Fruit fly (Drosophila melanogaster) whole organism, prepupa: ENCODE results near the gene CYLD.

Experiments
- CG10669 ChIP-seq: fragments of 200-800 bp; sonication (Bioruptor generic); optimal IDR thresholded peaks from 3 replicates; lab custom pipeline; 2018; ENCODE audit warnings: missing biosample characterization, mild to moderate bottlenecking, missing genetic modification characterization, moderate library complexity
- CG11294 ChIP-seq: fragments of 200-800 bp; sonication (Bioruptor generic); IDR thresholded peaks from 2 replicates; pipeline ENCODE4 v1.3.6; 2022; ENCODE audit warnings: missing biosample characterization, missing genetic modification characterization
- CG11762 ChIP-seq: fragments of 200-800 bp; sonication (Bioruptor generic); optimal IDR thresholded peaks from 3 replicates; lab custom pipeline; 2016; ENCODE audit warnings: missing biosample characterization, missing genetic modification characterization; ENCODE audit not compliant: insufficient read depth
- CG11902 ChIP-seq: fragments of 200-800 bp; sonication (Bioruptor generic); optimal IDR thresholded peaks from 3 replicates; lab custom pipeline; 2016; ENCODE audit warnings: missing biosample characterization, missing genetic modification characterization
- CG15336 ChIP-seq: fragments of 200-800 bp; sonication (Bioruptor generic); IDR thresholded peaks from 2 replicates; pipeline ENCODE4 v1.3.6; 2022; ENCODE audit warnings: missing biosample characterization, missing genetic modification characterization
- CG1621 ChIP-seq: fragments of 200-800 bp; sonication (Bioruptor generic); optimal IDR thresholded peaks from 3 replicates; lab custom pipeline; 2018; ENCODE audit warnings: missing biosample characterization, mild to moderate bottlenecking, missing genetic modification characterization
- CG16779 ChIP-seq: fragments of 200-800 bp; sonication (Bioruptor generic); optimal IDR thresholded peaks from 3 replicates; lab custom pipeline; 2017; ENCODE audit warnings: missing biosample characterization, mild to moderate bottlenecking, missing genetic modification characterization
- CG31627 ChIP-seq: fragments of 200-800 bp; sonication (Bioruptor generic); optimal IDR thresholded peaks from 3 replicates; lab custom pipeline; 2016; ENCODE audit warnings: missing biosample characterization, missing genetic modification characterization
- CG6163 ChIP-seq: fragments of 200-800 bp; sonication (Bioruptor generic); IDR thresholded peaks from 3 replicates; pipeline ENCODE4 v1.3.6; 2022; ENCODE audit warnings: missing biosample characterization, missing genetic modification characterization
- CG6808 ChIP-seq: fragments of 200-800 bp; sonication (Bioruptor generic); optimal IDR thresholded peaks from 3 replicates; lab custom pipeline; 2017; ENCODE audit warnings: missing biosample characterization, missing genetic modification characterization, mild to moderate bottlenecking, moderate library complexity, missing genetic modification reagents
- CG7368 ChIP-seq: fragments of 200-800 bp; sonication (Bioruptor generic); optimal IDR thresholded peaks from 3 replicates; lab custom pipeline; 2016; ENCODE audit warnings: missing biosample characterization, missing genetic modification characterization
- CG8119 ChIP-seq: fragments of 200-800 bp; sonication (Bioruptor generic); IDR thresholded peaks from 3 replicates; pipeline ENCODE4 v1.3.6; 2022; ENCODE audit warnings: missing biosample characterization, missing genetic modification characterization
- CG9139 ChIP-seq: fragments of 200-800 bp; sonication (Bioruptor generic); optimal IDR thresholded peaks from 3 replicates; lab custom pipeline; 2017; ENCODE audit warnings: missing biosample characterization, mild to moderate bottlenecking, missing genetic modification characterization
- Eip78C ChIP-seq: fragments of 200-800 bp; sonication (Bioruptor generic); peaks from one replicate; lab custom pipeline; 2016; ENCODE audit warnings: missing biosample characterization, missing genetic modification characterization
- Ets21C ChIP-seq: fragments of 200-800 bp; sonication (Bioruptor generic); optimal IDR thresholded peaks from 3 replicates; lab custom pipeline; 2016; ENCODE audit warnings: missing biosample characterization, missing genetic modification characterization
- Ets96B ChIP-seq: fragments of 200-800 bp; optimal IDR thresholded peaks from 2 replicates; lab custom pipeline; 2019; ENCODE audit warnings: missing biosample characterization, mild to moderate bottlenecking, missing genetic modification characterization, moderate library complexity
- Hr4 ChIP-seq: fragments of 200-800 bp; sonication (Bioruptor generic); optimal IDR thresholded peaks from 3 replicates; lab custom pipeline; 2016; ENCODE audit warnings: missing biosample characterization, missing genetic modification characterization
- Lpt ChIP-seq: fragments of 200-800 bp; sonication (Bioruptor generic); optimal IDR thresholded peaks from 3 replicates; lab custom pipeline; 2016; ENCODE audit warnings: missing biosample characterization, missing genetic modification characterization
- Met ChIP-seq: fragments of 200-800 bp; sonication (Bioruptor generic); optimal IDR thresholded peaks from 3 replicates; lab custom pipeline; 2016; ENCODE audit warnings: missing biosample characterization, missing genetic modification characterization
- Sox14 ChIP-seq: fragments of 200-800 bp; sonication (Bioruptor generic); optimal IDR thresholded peaks from 3 replicates; lab custom pipeline; 2016; ENCODE audit warnings: missing biosample characterization, missing genetic modification characterization
- achi ChIP-seq: fragments of 200-800 bp; sonication (Bioruptor generic); optimal IDR thresholded peaks from 3 replicates; lab custom pipeline; 2016; ENCODE audit warnings: missing biosample characterization, missing genetic modification characterization
- dac ChIP-seq: fragments of 200-800 bp; sonication (Bioruptor generic); optimal IDR thresholded peaks from 2 replicates; lab custom pipeline; 2017; ENCODE audit warnings: missing biosample characterization, mild to moderate bottlenecking, missing genetic modification characterization
- dsx ChIP-seq: fragments of 200-800 bp; optimal IDR thresholded peaks from 3 replicates; lab custom pipeline; 2019; ENCODE audit warnings: missing biosample characterization, mild to moderate bottlenecking, missing genetic modification characterization, moderate library complexity; ENCODE audit not compliant: poor library complexity, severe bottlenecking
- eg ChIP-seq: fragments of 200-800 bp; sonication (Bioruptor generic); IDR thresholded peaks from 3 replicates; pipeline ENCODE4 v1.3.6; 2022; ENCODE audit warnings: missing biosample characterization, missing genetic modification characterization
- esn ChIP-seq: fragments of 200-800 bp; sonication (Bioruptor generic); optimal IDR thresholded peaks from 2 replicates; lab custom pipeline; 2016; ENCODE audit warnings: missing biosample characterization, mild to moderate bottlenecking, missing genetic modification characterization, moderate library complexity
- fd59A ChIP-seq: fragments of 200-800 bp; sonication (Bioruptor generic); optimal IDR thresholded peaks from 2 replicates; lab custom pipeline; 2017; ENCODE audit warnings: missing biosample characterization, mild to moderate bottlenecking, missing genetic modification characterization, missing genetic modification reagents
- fd85E ChIP-seq: fragments of 200-800 bp; sonication (Bioruptor generic); optimal IDR thresholded peaks from 3 replicates; lab custom pipeline; 2016; ENCODE audit warnings: missing biosample characterization, missing genetic modification characterization
- fkh ChIP-seq: fragments of 200-800 bp; sonication (Bioruptor generic); optimal IDR thresholded peaks from 3 replicates; lab custom pipeline; 2017; ENCODE audit warnings: missing biosample characterization, mild to moderate bottlenecking, missing genetic modification characterization, moderate library complexity
- ss ChIP-seq, 2 experiments: fragments of 200-800 bp; sonication (Bioruptor generic); optimal IDR thresholded peaks; 2 replicates in 1 of 2; 3 replicates in 1 of 2; lab custom pipeline; 2017 to 2018; ENCODE audit warnings: mild to moderate bottlenecking in 2 of 2, missing biosample characterization in 2 of 2, missing genetic modification characterization in 2 of 2, moderate library complexity in 1 of 2
- svp ChIP-seq: fragments of 200-800 bp; sonication (Bioruptor generic); peaks from one replicate; lab custom pipeline; 2016; ENCODE audit warnings: missing biosample characterization, missing genetic modification characterization
- vri ChIP-seq: fragments of 200-800 bp; sonication (Bioruptor generic); optimal IDR thresholded peaks from 3 replicates; lab custom pipeline; 2016; ENCODE audit warnings: missing biosample characterization, mild to moderate bottlenecking, missing genetic modification characterization

Gene CYLD

DNA sequence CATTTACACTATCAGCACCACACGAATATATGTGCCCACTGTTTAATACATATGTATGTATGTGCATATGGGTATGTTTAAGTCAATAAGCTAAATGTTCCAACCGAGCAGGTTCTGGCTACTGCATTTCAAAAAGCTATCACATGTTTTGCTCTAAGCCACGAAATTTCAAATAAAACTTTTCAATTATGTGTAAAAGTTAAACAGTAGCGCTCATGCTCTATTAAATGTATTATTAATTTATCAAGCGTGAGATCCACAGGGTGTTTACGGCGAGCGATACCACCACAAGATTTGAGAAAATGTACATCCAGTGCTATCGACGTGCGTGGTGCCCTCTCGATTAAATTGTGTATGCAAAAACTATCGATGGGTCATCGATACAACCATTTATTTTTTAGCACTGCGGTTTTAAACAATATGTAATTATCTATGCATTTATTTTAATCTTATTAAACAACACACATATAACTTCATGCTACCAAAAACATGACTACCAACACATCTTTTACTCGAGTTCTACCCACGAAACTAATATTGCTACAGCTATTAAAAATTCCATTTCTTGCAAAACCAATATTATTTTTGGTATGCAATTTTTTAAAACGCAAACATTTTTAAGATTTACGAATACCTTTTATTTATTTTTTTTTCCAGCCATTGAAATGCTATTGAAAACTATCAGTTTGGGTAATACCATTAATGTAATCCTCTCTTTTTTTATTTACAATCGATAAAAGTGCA, 38.7 kb downstream of the CYLD start, which contains the start of gene Pten (continued):
- TF ChIP-seq ss (GFP tag; optimal IDR thresholded peaks at IDR 0.05; lab: Kevin White, UChicago) (peak in 1 of 2 experiments; percentile 3), CG9139 (GFP tag; lab: Kevin White, UChicago) (no peak), fd59A (no peak), CG8119 (GFP tag; lab: Robert Waterston, UW) (no peak), Lpt (no peak), CG31627 (peak; percentile 56), CG15336 (GFP tag; lab: Robert Waterston, UW) (peak; percentile 72), CG6808 (GFP tag; lab: Kevin White, UChicago) (no peak), CG11294 (no peak), CG1621 (tag; lab: Kevin White, UChicago) (no peak), CG7368 (GFP tag; lab: Kevin White, UChicago) (no peak), Eip78C (GFP tag; lab: Kevin White, UChicago) (peak; percentile 89), dac (no peak), CG11902 (GFP tag; lab: Kevin White, UChicago) (peak; percentile 33), CG6163 (GFP tag; lab: Robert Waterston, UW) (no peak), dsx (GFP tag; lab: Kevin White, UChicago) (no peak), vri (GFP tag; lab: Kevin White, UChicago) (no peak), CG16779 (tag; lab: Kevin White, UChicago) (no peak), CG11762 (no peak), svp (GFP tag; lab: Kevin White, UChicago) (no peak)
- TF ChIP-seq, all 60 proteins: peak for 24

DNA sequence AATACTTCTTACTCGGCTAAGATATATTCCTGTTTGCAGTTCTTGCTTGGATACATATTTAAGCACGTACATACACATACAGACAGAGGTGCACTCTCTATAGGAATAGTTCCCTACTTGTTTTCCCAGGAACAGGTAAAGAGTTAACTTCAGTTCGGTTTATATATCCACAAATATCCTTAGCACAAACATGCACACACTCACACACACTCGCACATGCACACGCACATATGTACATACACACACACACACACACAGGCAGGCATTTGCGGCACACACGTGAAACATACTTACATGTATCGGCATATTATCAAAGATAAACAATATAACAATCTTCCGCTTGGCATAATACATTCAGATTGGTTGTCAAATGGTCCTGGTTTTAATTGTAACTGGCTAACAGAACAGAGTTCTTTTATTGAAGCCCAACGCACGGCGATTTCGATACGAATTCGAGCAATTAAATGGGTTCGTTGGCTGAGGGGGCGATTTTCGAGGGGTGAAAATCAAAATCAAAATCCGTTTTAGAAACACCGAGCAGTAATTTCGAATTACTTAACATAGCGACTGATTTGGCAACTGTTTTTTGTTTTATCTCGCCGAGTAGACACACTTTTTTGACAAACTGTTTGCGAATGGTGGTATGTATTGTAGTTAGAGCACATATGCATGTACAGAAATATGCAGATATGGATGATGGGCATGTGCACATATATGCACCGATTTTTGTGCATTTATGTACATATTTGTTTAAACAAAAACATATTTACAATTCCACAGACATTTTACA, 39.5 kb downstream of the CYLD start:
- TF ChIP-seq Hr4: no peak
- peak; percentile 83 for TF ChIP-seq Eip78C (GFP tag; lab: Kevin White, UChicago)
- TF ChIP-seq Sox14 (GFP tag; lab: Kevin White, UChicago): no peak
- no peak for TF ChIP-seq CG8119 (GFP tag; lab: Robert Waterston, UW)
- no peak for TF ChIP-seq fkh

dm6 chr2L:10255725-10256158, 43.9 kb downstream of the CYLD start, which contains the start of gene CG5676:
CG5676 (minus strand) TSS chr2L:10255891.
- TF ChIP-seq achi: no peak
- no peak for TF ChIP-seq svp (GFP tag; lab: Kevin White, UChicago)
- TF ChIP-seq fd85E (GFP tag; lab: Kevin White, UChicago): no peak
- TF ChIP-seq eg (GFP tag; lab: Robert Waterston, UW): no peak
- TF ChIP-seq Ets21C (GFP tag; lab: Kevin White, UChicago): no peak
- TF ChIP-seq CG15336 (GFP tag; lab: Robert Waterston, UW): no peak
- TF ChIP-seq CG6808 (GFP tag; lab: Kevin White, UChicago): no peak
- TF ChIP-seq vri (GFP tag; lab: Kevin White, UChicago): no peak
- no peak for TF ChIP-seq CG10669 (GFP tag; lab: Kevin White, UChicago)
- TF ChIP-seq Eip78C (GFP tag; lab: Kevin White, UChicago): no peak
- TF ChIP-seq esn (GFP tag; lab: Kevin White, UChicago): no peak

- TF ChIP-seq CG31627 (no peak), Ets96B (tag; lab: Kevin White, UChicago) (no peak), achi (no peak), Met (GFP tag; lab: Kevin White, UChicago) (no peak)
These were observed 48.1 kb downstream of the CYLD start, which contains the start of gene Ror for dm6 chr2L:10251592-10251991. Ror (plus strand) TSS chr2L:10251843.
